Worm (Caenorhabditis elegans) whole organism, young adult: ENCODE measurements around the gene xbp-1.

Experiments
- B0336.3 ChIP-seq: fragments of 200-800 bp; sonication (Bioruptor generic); IDR thresholded peaks from 2 replicates; pipeline ENCODE4 v1.3.6; 2022; ENCODE audit warnings: missing genetic modification characterization, missing compliant biosample characterization
- C06A6.2 ChIP-seq: fragments of 200-800 bp; sonication (Bioruptor generic); conservative IDR thresholded peaks from 2 replicates; pipeline ENCODE4 v1.3.6; 2022; ENCODE audit warnings: missing genetic modification characterization, missing compliant biosample characterization
- F10E7.11 ChIP-seq: sonication (generic microtip); optimal IDR thresholded peaks from 2 replicates; lab custom pipeline; 2017; ENCODE audit warnings: mild to moderate bottlenecking, missing genetic modification characterization, moderate library complexity, missing compliant biosample characterization
- F37B4.10 ChIP-seq: fragments of 200-800 bp; sonication (Bioruptor generic); IDR thresholded peaks from 2 replicates; pipeline ENCODE4 v1.3.6; 2022; ENCODE audit warnings: missing genetic modification characterization, missing compliant biosample characterization
- F49E8.2 ChIP-seq: sonication (generic microtip); optimal IDR thresholded peaks from 3 replicates; lab custom pipeline; 2017; ENCODE audit warnings: missing genetic modification characterization, mild to moderate bottlenecking, missing compliant biosample characterization, antibody characterized with exemption, moderate library complexity; ENCODE audit not compliant: insufficient read depth
- F52B5.7 ChIP-seq: sonication (generic microtip); optimal IDR thresholded peaks from 2 replicates; lab custom pipeline; 2016; ENCODE audit warnings: mild to moderate bottlenecking, missing genetic modification characterization, missing compliant biosample characterization
- F57C9.4 ChIP-seq: sonication (generic microtip); optimal IDR thresholded peaks from 2 replicates; lab custom pipeline; 2017; ENCODE audit warnings: mild to moderate bottlenecking, missing genetic modification characterization, missing compliant biosample characterization
- K12H6.12 ChIP-seq: fragments of 200-800 bp; sonication (Bioruptor generic); optimal IDR thresholded peaks from 2 replicates; lab custom pipeline; 2018; ENCODE audit warnings: mild to moderate bottlenecking, missing genetic modification characterization, missing compliant biosample characterization
- T07F8.4 ChIP-seq: sonication (generic microtip); optimal IDR thresholded peaks from 2 replicates; lab custom pipeline; 2016; ENCODE audit warnings: mild to moderate bottlenecking, missing genetic modification characterization, moderate library complexity, missing compliant biosample characterization
- T26A5.8 ChIP-seq: sonication (generic microtip); optimal IDR thresholded peaks from 2 replicates; lab custom pipeline; 2016; ENCODE audit warnings: missing genetic modification characterization, missing compliant biosample characterization
- Y53F4B.3 ChIP-seq: fragments of 200-800 bp; sonication (Bioruptor generic); IDR thresholded peaks from 2 replicates; pipeline ENCODE4 v1.3.6; 2022; ENCODE audit warnings: missing genetic modification reagents, missing genetic modification characterization, missing compliant biosample characterization
- Y53G8AR.9 ChIP-seq: fragments of 200-800 bp; sonication (Bioruptor generic); conservative IDR thresholded peaks from 2 replicates; pipeline ENCODE4 v1.3.6; 2022; ENCODE audit warnings: missing genetic modification reagents, missing genetic modification characterization, missing compliant biosample characterization
- Y95B8A.8 ChIP-seq: fragments of 200-800 bp; sonication (Bioruptor generic); IDR thresholded peaks from 2 replicates; pipeline ENCODE4 v1.3.6; 2022; ENCODE audit warnings: missing genetic modification reagents, missing genetic modification characterization, missing compliant biosample characterization
- akir-1 ChIP-seq: fragments of 200-800 bp; sonication (Bioruptor generic); optimal IDR thresholded peaks from 2 replicates; lab custom pipeline; 2018; ENCODE audit warnings: mild to moderate bottlenecking, missing genetic modification characterization, moderate library complexity, missing compliant biosample characterization
- ama-1 ChIP-seq, 3 experiments: fragments of 150-350 bp in 1 of 3; sonication (generic microtip) in 2 of 3; optimal IDR thresholded peaks; 2 replicates each; lab custom pipeline; 2014 to 2018; ENCODE audit warnings: missing biosample characterization in 2 of 3, missing genetic modification characterization in 2 of 3, missing genetic modification reagents in 2 of 3
- attf-6 ChIP-seq: fragments of 200-800 bp; sonication (Bioruptor generic); IDR thresholded peaks from 2 replicates; pipeline ENCODE4 v1.3.6; 2022; ENCODE audit warnings: missing genetic modification reagents, missing genetic modification characterization, missing compliant biosample characterization
- bed-2 ChIP-seq: fragments of 200-800 bp; sonication (Bioruptor generic); IDR thresholded peaks from 2 replicates; pipeline ENCODE4 v1.3.6; 2022; ENCODE audit warnings: missing genetic modification reagents, missing genetic modification characterization, missing compliant biosample characterization
- cebp-1 ChIP-seq, 2 experiments: fragments of 200-800 bp in 1 of 2; sonication (Bioruptor generic) in 1 of 2; sonication (generic microtip) in 1 of 2; IDR thresholded peaks in 1 of 2; optimal IDR thresholded peaks in 1 of 2; 2 replicates each; pipeline versions ENCODE4 v1.3.6 to Lab custom; 2017 to 2022; ENCODE audit warnings: missing compliant biosample characterization in 2 of 2, missing genetic modification characterization in 2 of 2, mild to moderate bottlenecking in 1 of 2, missing genetic modification reagents in 1 of 2, moderate library complexity in 1 of 2
- chd-7 ChIP-seq: sonication (generic microtip); optimal IDR thresholded peaks from 2 replicates; lab custom pipeline; 2016; ENCODE audit warnings: mild to moderate bottlenecking, missing genetic modification characterization, moderate library complexity, missing compliant biosample characterization
- die-1 ChIP-seq: sonication (generic microtip); optimal IDR thresholded peaks from 2 replicates; lab custom pipeline; 2016; ENCODE audit warnings: missing genotype, mild to moderate bottlenecking, missing genetic modification characterization, missing compliant biosample characterization
- dpff-1 ChIP-seq: sonication (generic microtip); optimal IDR thresholded peaks from 2 replicates; lab custom pipeline; 2017; ENCODE audit warnings: mild to moderate bottlenecking, missing genetic modification characterization, missing compliant biosample characterization
- efl-1 ChIP-seq: fragments of 150-350 bp; optimal IDR thresholded peaks from 2 replicates; lab custom pipeline; 2014; ENCODE audit warnings: missing biosample characterization, missing genetic modification reagents, missing genetic modification characterization
- egl-18 ChIP-seq: fragments of 200-800 bp; sonication (Bioruptor generic); IDR thresholded peaks from 2 replicates; pipeline ENCODE4 v1.3.6; 2022; ENCODE audit warnings: missing genetic modification reagents, missing genetic modification characterization, missing compliant biosample characterization
- ekl-4 ChIP-seq: fragments of 200-800 bp; sonication (Bioruptor generic); IDR thresholded peaks from 2 replicates; pipeline ENCODE4 v1.3.6; 2022; ENCODE audit warnings: missing genetic modification reagents, missing genetic modification characterization, missing compliant biosample characterization
- him-1 ChIP-seq: sonication (generic microtip); optimal IDR thresholded peaks from 2 replicates; lab custom pipeline; 2016; ENCODE audit warnings: missing genotype, missing genetic modification reagents, missing genetic modification characterization, missing compliant biosample characterization
- let-607 ChIP-seq, 2 experiments: fragments of 200-800 bp in 1 of 2; sonication (Bioruptor generic) in 1 of 2; sonication (generic microtip) in 1 of 2; optimal IDR thresholded peaks; 2 replicates each; lab custom pipeline; 2016 to 2018; ENCODE audit warnings: mild to moderate bottlenecking in 2 of 2, missing compliant biosample characterization in 2 of 2, missing genetic modification characterization in 2 of 2, moderate library complexity in 2 of 2, missing genotype in 1 of 2
- lin-26 ChIP-seq: fragments of 200-800 bp; sonication (Bioruptor generic); IDR thresholded peaks from 2 replicates; pipeline ENCODE4 v1.3.6; 2022; ENCODE audit warnings: missing genetic modification reagents, missing genetic modification characterization, missing compliant biosample characterization
- madf-3 ChIP-seq: fragments of 200-800 bp; sonication (Bioruptor generic); IDR thresholded peaks from 2 replicates; pipeline ENCODE4 v1.3.6; 2022; ENCODE audit warnings: missing genetic modification reagents, missing genetic modification characterization, missing compliant biosample characterization
- madf-8 ChIP-seq: fragments of 200-800 bp; sonication (Bioruptor generic); conservative IDR thresholded peaks from 2 replicates; pipeline ENCODE4 v1.3.6; 2022; ENCODE audit warnings: missing genetic modification reagents, missing genetic modification characterization, missing compliant biosample characterization
- nfya-1 ChIP-seq: sonication (generic microtip); optimal IDR thresholded peaks from 2 replicates; lab custom pipeline; 2017; ENCODE audit warnings: antibody characterized with exemption, missing compliant biosample characterization, missing genetic modification characterization, borderline replicate concordance; ENCODE audit not compliant: insufficient read depth
- nfyb-1 ChIP-seq: fragments of 200-800 bp; sonication (Bioruptor generic); IDR thresholded peaks from 2 replicates; pipeline ENCODE4 v1.3.6; 2022; ENCODE audit warnings: missing genetic modification reagents, missing genetic modification characterization, missing compliant biosample characterization
- nhr-120 ChIP-seq: fragments of 200-800 bp; sonication (Bioruptor generic); IDR thresholded peaks from 2 replicates; pipeline ENCODE4 v1.3.6; 2022; ENCODE audit warnings: missing genetic modification characterization, missing compliant biosample characterization
- nhr-27 ChIP-seq: fragments of 200-800 bp; sonication (Bioruptor generic); optimal IDR thresholded peaks from 2 replicates; lab custom pipeline; 2018; ENCODE audit warnings: mild to moderate bottlenecking, missing genetic modification characterization, moderate library complexity, missing compliant biosample characterization
- pbrm-1 ChIP-seq: fragments of 200-800 bp; sonication (Bioruptor generic); IDR thresholded peaks from 2 replicates; pipeline ENCODE4 v1.3.6; 2022; ENCODE audit warnings: missing genetic modification reagents, missing genetic modification characterization, missing compliant biosample characterization
- rcor-1 ChIP-seq: fragments of 200-800 bp; sonication (Bioruptor generic); IDR thresholded peaks from 2 replicates; pipeline ENCODE4 v1.3.6; 2022; ENCODE audit warnings: missing genetic modification reagents, missing genetic modification characterization, missing compliant biosample characterization
- rec-8 ChIP-seq, 2 experiments: sonication (generic microtip); optimal IDR thresholded peaks; 2 replicates each; lab custom pipeline; 2016; ENCODE audit warnings: mild to moderate bottlenecking in 2 of 2, missing genetic modification characterization in 2 of 2, missing genetic modification reagents in 2 of 2, missing genotype in 2 of 2, missing biosample characterization in 1 of 2, missing compliant biosample characterization in 1 of 2, moderate library complexity in 1 of 2
- rpc-1 ChIP-seq, 2 experiments: fragments of 150-350 bp in 1 of 2; sonication (generic microtip) in 1 of 2; optimal IDR thresholded peaks; 2 replicates each; lab custom pipeline; 2014 to 2018; ENCODE audit warnings: missing biosample characterization in 1 of 2, missing genetic modification characterization in 1 of 2, missing genetic modification reagents in 1 of 2, missing genotype in 1 of 2
- snpc-1.1 ChIP-seq: sonication (generic microtip); optimal IDR thresholded peaks from 2 replicates; lab custom pipeline; 2017; ENCODE audit warnings: missing genetic modification characterization, mild to moderate bottlenecking, missing compliant biosample characterization, antibody characterized with exemption, moderate library complexity, missing genotype, missing genetic modification reagents; ENCODE audit not compliant: insufficient read depth
- snpc-3.4 ChIP-seq: sonication (generic microtip); optimal IDR thresholded peaks from 2 replicates; lab custom pipeline; 2017; ENCODE audit warnings: missing genetic modification characterization, mild to moderate bottlenecking, missing compliant biosample characterization, antibody characterized with exemption, moderate library complexity, missing genotype, missing genetic modification reagents
- somi-1 ChIP-seq: fragments of 200-800 bp; sonication (Bioruptor generic); optimal IDR thresholded peaks from 2 replicates; lab custom pipeline; 2018; ENCODE audit warnings: mild to moderate bottlenecking, missing genetic modification characterization, missing compliant biosample characterization
- tbx-9 ChIP-seq: sonication (generic microtip); optimal IDR thresholded peaks from 2 replicates; lab custom pipeline; 2016; ENCODE audit warnings: borderline replicate concordance, missing genetic modification characterization, inconsistent platforms, missing compliant biosample characterization
- unc-130 ChIP-seq: sonication (generic microtip); optimal IDR thresholded peaks from 2 replicates; lab custom pipeline; 2016; ENCODE audit warnings: missing genetic modification reagents, missing genetic modification characterization, missing compliant biosample characterization
- ztf-22 ChIP-seq: fragments of 200-800 bp; sonication (Bioruptor generic); optimal IDR thresholded peaks from 2 replicates; lab custom pipeline; 2018; ENCODE audit warnings: mild to moderate bottlenecking, missing genetic modification characterization, moderate library complexity, missing compliant biosample characterization
- ztf-25 ChIP-seq: fragments of 200-800 bp; sonication (Bioruptor generic); IDR thresholded peaks from 2 replicates; pipeline ENCODE4 v1.3.6; 2022; ENCODE audit warnings: missing genetic modification reagents, missing genetic modification characterization, missing compliant biosample characterization
- ztf-3 ChIP-seq: fragments of 200-800 bp; sonication (Bioruptor generic); optimal IDR thresholded peaks from 2 replicates; lab custom pipeline; 2018; ENCODE audit warnings: mild to moderate bottlenecking, missing genetic modification characterization, missing compliant biosample characterization

Gene xbp-1

DNA sequence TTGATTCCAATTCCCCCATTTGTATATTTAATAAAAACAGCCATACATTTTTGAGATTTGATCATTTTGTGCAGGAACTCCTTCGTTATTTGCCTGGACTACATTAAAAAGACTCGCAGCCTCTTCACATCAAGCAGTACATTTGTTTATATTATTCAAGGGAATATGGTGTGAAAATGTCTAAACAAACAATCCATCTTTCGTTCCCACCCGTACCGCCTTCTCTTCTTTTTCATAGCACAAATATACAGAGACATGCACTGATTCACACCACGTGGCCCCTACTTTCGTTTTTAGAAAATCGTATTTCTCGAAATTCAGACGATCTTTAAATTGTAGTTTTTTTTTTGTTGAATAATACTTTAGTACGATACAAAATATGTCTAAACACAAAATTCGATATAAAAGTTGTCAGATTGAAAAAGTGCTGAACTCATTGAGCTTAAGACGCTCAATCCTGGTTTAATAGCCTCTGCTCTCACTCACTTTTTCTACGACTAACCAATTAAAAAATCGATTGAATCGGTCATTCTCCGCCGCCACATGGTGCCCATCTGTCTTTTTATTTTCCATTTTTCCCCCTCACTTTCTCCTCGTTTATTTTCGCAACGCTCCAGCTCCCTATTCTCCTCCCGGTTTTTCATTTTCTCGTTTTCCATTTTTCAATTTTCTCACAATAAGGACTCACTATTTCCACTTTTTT is 1.8 kb downstream of the xbp-1 start (continued):
- TF ChIP-seq B0336.3 (GFP tag; lab: Robert Waterston, UW), result peak; percentile 95
- TF ChIP-seq madf-8, result no peak
- no peak for TF ChIP-seq snpc-1.1 (tag; lab: Kevin White, UChicago)
- TF ChIP-seq unc-130 (GFP tag; lab: Kevin White, UChicago), result no peak
- TF ChIP-seq Y95B8A.8 (GFP tag; lab: Robert Waterston, UW), result no peak
- no peak for TF ChIP-seq egl-18
- TF ChIP-seq nhr-27 (tag; lab: Kevin White, UChicago), result no peak
- TF ChIP-seq akir-1 (GFP tag; lab: Kevin White, UChicago), result no peak
- TF ChIP-seq K12H6.12 (tag; lab: Kevin White, UChicago), result peak; percentile 39
- TF ChIP-seq pbrm-1 (GFP tag; lab: Robert Waterston, UW), result peak; percentile 55; the same call in 1 of the 2 replicates
- TF ChIP-seq attf-6, result 0 out of 2 replicates have a peak, but pooled peaks have one; percentile 9
- peak; percentile 56; the same call in 1 of the 2 replicates for TF ChIP-seq madf-3 (GFP tag; lab: Robert Waterston, UW)
- peak; percentile 83 for TF ChIP-seq ekl-4 (GFP tag; lab: Robert Waterston, UW)
- TF ChIP-seq F52B5.7 (tag; lab: Kevin White, UChicago), result peak; percentile 46
- TF ChIP-seq somi-1 (GFP tag; lab: Kevin White, UChicago), result no peak
- peak; percentile 94 for TF ChIP-seq Y53G8AR.9 (GFP tag; lab: Robert Waterston, UW)
- no peak for TF ChIP-seq bed-2 (GFP tag; lab: Robert Waterston, UW)
- TF ChIP-seq snpc-3.4 (tag; lab: Kevin White, UChicago), result peak; percentile 76
- peak; percentile 93 for TF ChIP-seq nhr-120 (GFP tag; lab: Robert Waterston, UW)
- no peak for TF ChIP-seq rcor-1 (GFP tag; lab: Robert Waterston, UW)
- TF ChIP-seq tbx-9 (tag; lab: Kevin White, UChicago), result no peak
- TF ChIP-seq nfya-1 (tag; lab: Kevin White, UChicago), result no peak
- no peak for TF ChIP-seq rpc-1 (optimal IDR thresholded peaks at IDR 0.05; lab: Kevin White, UChicago)
- TF ChIP-seq rpc-1 (tag; optimal IDR thresholded peaks at IDR 0.05; lab: Kevin White, UChicago), result no peak
- no peak for TF ChIP-seq T26A5.8 (tag; lab: Kevin White, UChicago)
- no peak for TF ChIP-seq ztf-3 (GFP tag; lab: Kevin White, UChicago)
- no peak for TF ChIP-seq cebp-1 (GFP tag; IDR thresholded peaks at IDR 0.05; lab: Robert Waterston, UW)
- TF ChIP-seq cebp-1 (tag; optimal IDR thresholded peaks at IDR 0.05; lab: Kevin White, UChicago), result peak; percentile 62
- TF ChIP-seq Y53F4B.3 (GFP tag; lab: Robert Waterston, UW), result no peak
- TF ChIP-seq F57C9.4 (tag; lab: Kevin White, UChicago), result peak; percentile 62
- peak; percentile 67 to 89 for TF ChIP-seq let-607 (tag; optimal IDR thresholded peaks at IDR 0.05; lab: Kevin White, UChicago)
- peak; percentile 91 for TF ChIP-seq nfyb-1 (GFP tag; lab: Robert Waterston, UW)
- no peak for TF ChIP-seq F37B4.10 (GFP tag; lab: Robert Waterston, UW)
- TF ChIP-seq ztf-25, result no peak
- peak; percentile 41; the same call in 1 of the 2 replicates for TF ChIP-seq lin-26 (GFP tag; lab: Robert Waterston, UW)
- no peak for TF ChIP-seq ztf-22 (GFP tag; lab: Kevin White, UChicago)
- no peak for TF ChIP-seq T07F8.4
- peak; percentile 96 for TF ChIP-seq ama-1 (optimal IDR thresholded peaks at IDR 0.05; lab: Kevin White, UChicago)
- peak in 1 of 2 experiments; percentile 68 for TF ChIP-seq ama-1 (GFP tag; optimal IDR thresholded peaks at IDR 0.05; lab: Kevin White, UChicago)
- TF ChIP-seq F10E7.11 (tag; lab: Kevin White, UChicago), result peak; percentile 63
- TF ChIP-seq him-1, result no peak
- TF ChIP-seq efl-1 (GFP tag; lab: Kevin White, UChicago), result no peak
- TF ChIP-seq die-1 (tag; lab: Kevin White, UChicago), result no peak
- TF ChIP-seq dpff-1 (tag; lab: Kevin White, UChicago), result peak; percentile 96
- TF ChIP-seq chd-7 (tag; lab: Kevin White, UChicago), result peak; percentile 79
- no peak for TF ChIP-seq F49E8.2 (tag; lab: Kevin White, UChicago)
- TF ChIP-seq C06A6.2 (GFP tag; lab: Robert Waterston, UW), result peak; percentile 58; the same call in 1 of the 2 replicates
- TF ChIP-seq rec-8 (tag; optimal IDR thresholded peaks at IDR 0.05; lab: Kevin White, UChicago), result peak in 1 of 2 experiments; percentile 29
